Fruit fly (Drosophila melanogaster): ENCODE results near the gene hyx.

Gene hyx

DNA sequence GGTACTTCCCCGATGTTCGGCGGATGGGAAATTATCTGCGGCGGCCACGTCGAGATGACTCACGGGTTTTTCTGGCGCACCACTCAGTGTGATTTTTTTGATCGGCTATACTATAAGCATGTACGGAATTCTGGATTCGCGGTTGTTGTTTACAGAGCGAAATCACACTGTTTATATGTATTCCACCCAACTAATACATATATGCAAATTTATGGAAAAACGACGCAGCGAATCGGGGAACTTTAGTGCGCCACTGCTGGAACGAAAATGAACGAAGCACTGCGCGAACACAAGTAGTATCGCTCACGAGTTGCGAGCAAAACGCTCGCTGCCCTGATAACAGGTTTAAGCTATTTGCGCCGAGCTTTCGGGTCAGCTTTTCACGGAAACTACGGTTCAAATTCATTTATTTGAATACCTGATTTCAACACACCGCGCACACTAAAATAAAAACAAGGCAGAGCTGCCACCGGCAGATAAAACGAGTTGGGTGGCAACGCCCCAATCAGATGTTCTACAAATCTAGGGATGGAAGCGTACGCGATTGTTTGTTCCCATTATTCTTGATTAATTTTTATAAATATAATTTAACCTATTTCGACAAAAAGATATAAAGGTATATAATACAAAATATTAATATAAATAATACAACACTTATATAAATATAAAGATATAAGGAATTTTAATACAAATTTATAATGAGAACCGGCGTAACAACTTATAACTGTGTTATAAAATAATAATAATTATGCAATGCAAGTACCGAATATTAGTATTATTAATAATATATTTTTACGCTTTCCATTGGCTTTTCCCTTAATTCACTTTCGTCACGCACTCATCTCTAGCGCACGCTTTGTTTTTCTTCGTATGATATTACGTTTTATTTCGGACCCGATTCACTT is 9.3 kb downstream of the hyx start, which contains the start of gene Rel (continued):
- TF ChIP-seq fd3F (GFP tag; optimal IDR thresholded peaks at IDR 0.05) (peak; percentile 56), exex (tag; optimal IDR thresholded peaks at IDR 0.05) (peak; percentile 35), CG11696 (GFP tag; IDR thresholded peaks at IDR 0.05) (no peak), chinmo (GFP tag; IDR thresholded peaks at IDR 0.05; ENCODE audit: partially characterized antibody) (no peak), esg (GFP tag; conservative IDR thresholded peaks at IDR 0.05) (no peak), CG4854 (GFP tag; optimal IDR thresholded peaks at IDR 0.05) (no peak), CG9609 (GFP tag; optimal IDR thresholded peaks at IDR 0.05) (no peak), CG12104 (GFP tag; optimal IDR thresholded peaks at IDR 0.05) (peak; percentile 66), CG1647 (GFP tag; optimal IDR thresholded peaks at IDR 0.05) (peak; percentile 15), Mes4 (GFP tag; optimal IDR thresholded peaks at IDR 0.05) (no peak), CG7271 (tag; optimal IDR thresholded peaks at IDR 0.05) (peak; percentile 64), sens (GFP tag) (peak; percentile 66), nmo (GFP tag; optimal IDR thresholded peaks at IDR 0.05) (peak; percentile 87), CG2889 (GFP tag; IDR thresholded peaks at IDR 0.05) (no peak), CG4360 (GFP tag; IDR thresholded peaks at IDR 0.05) (no peak), sr (GFP tag; IDR thresholded peaks at IDR 0.05) (no peak), CG1602 (GFP tag; optimal IDR thresholded peaks at IDR 0.05) (peak; percentile 54), danr (GFP tag; IDR thresholded peaks at IDR 0.05) (no peak), chm (GFP tag; IDR thresholded peaks at IDR 0.05) (no peak), amos (GFP tag; IDR thresholded peaks at IDR 0.05; ENCODE audit: partially characterized antibody) (no peak), GATAe (GFP tag; conservative IDR thresholded peaks at IDR 0.05) (no peak), kah (GFP tag; optimal IDR thresholded peaks at IDR 0.05) (no peak), tap (tag; optimal IDR thresholded peaks at IDR 0.05) (peak; percentile 77), CG6254 (GFP tag; optimal IDR thresholded peaks at IDR 0.05) (peak; percentile 47), Myb (GFP tag; optimal IDR thresholded peaks at IDR 0.05) (peak; percentile 73), dan (GFP tag; IDR thresholded peaks at IDR 0.05) (no peak), chn (GFP tag; optimal IDR thresholded peaks at IDR 0.05) (no peak), CG16815 (GFP tag; optimal IDR thresholded peaks at IDR 0.05) (peak; percentile 32), Med (GFP tag) (peak; percentile 88), Bdp1 (GFP tag; optimal IDR thresholded peaks at IDR 0.05) (no peak), CG4617 (GFP tag; optimal IDR thresholded peaks at IDR 0.05; ENCODE audit: borderline replicate concordance) (peak; percentile 29), CG17568 (GFP tag; optimal IDR thresholded peaks at IDR 0.05) (no peak), cwo (GFP tag; optimal IDR thresholded peaks at IDR 0.05) (peak; percentile 62), TFAM (GFP tag; optimal IDR thresholded peaks at IDR 0.05) (no peak), crc (GFP tag; optimal IDR thresholded peaks at IDR 0.05) (no peak), croc (GFP tag; conservative IDR thresholded peaks at IDR 0.05) (peak; percentile 48; the same call in 1 of the 3 replicates), psq (GFP tag; optimal IDR thresholded peaks at IDR 0.05) (no peak), CG13287 (GFP tag; IDR thresholded peaks at IDR 0.05; ENCODE audit: partially characterized antibody) (no peak), oc (tag; optimal IDR thresholded peaks at IDR 0.05) (peak; percentile 45), schlank (tag; optimal IDR thresholded peaks at IDR 0.05) (peak; percentile 45), Usf (GFP tag; optimal IDR thresholded peaks at IDR 0.05) (peak; percentile 57), CG6765 (GFP tag; optimal IDR thresholded peaks at IDR 0.05) (peak; percentile 26), pfk (GFP tag; optimal IDR thresholded peaks at IDR 0.05) (peak; percentile 69), tio (GFP tag; optimal IDR thresholded peaks at IDR 0.05) (peak; percentile 43), CG17328 (GFP tag; IDR thresholded peaks at IDR 0.05) (no peak), CG1529 (GFP tag; optimal IDR thresholded peaks at IDR 0.05) (no peak), CG6791 (GFP tag; IDR thresholded peaks at IDR 0.05; ENCODE audit: partially characterized antibody) (no peak), z (GFP tag; IDR thresholded peaks at IDR 0.05) (no peak), CG8388 (GFP tag; optimal IDR thresholded peaks at IDR 0.05) (peak; percentile 69)
